Fruit fly (Drosophila melanogaster) whole organism, embryonic: ENCODE data around the gene Faa.

ENCODE experiments used
- CG10209 ChIP-seq: fragments of 200-800 bp; sonication (Bioruptor generic); optimal IDR thresholded peaks from 3 replicates; lab custom pipeline; 2017; ENCODE audit warnings: missing biosample characterization, mild to moderate bottlenecking, missing genetic modification characterization, missing genetic modification reagents
- CG11456 ChIP-seq: fragments of 200-800 bp; sonication (Bioruptor generic); IDR thresholded peaks from 3 replicates; pipeline ENCODE4 v1.3.6; 2022; ENCODE audit warnings: missing biosample characterization, missing genetic modification characterization
- CG12155 ChIP-seq: fragments of 200-800 bp; sonication (Bioruptor generic); optimal IDR thresholded peaks from 3 replicates; lab custom pipeline; 2016; ENCODE audit warnings: missing biosample characterization, missing genetic modification characterization
- CG12391 ChIP-seq: fragments of 200-800 bp; sonication (Bioruptor generic); optimal IDR thresholded peaks from 3 replicates; lab custom pipeline; 2018; ENCODE audit warnings: missing biosample characterization, mild to moderate bottlenecking, missing genetic modification characterization, moderate library complexity
- CG12744 ChIP-seq: fragments of 200-800 bp; sonication (Bioruptor generic); optimal IDR thresholded peaks from 2 replicates; lab custom pipeline; 2016; ENCODE audit warnings: missing biosample characterization, missing genetic modification characterization
- CG12769 ChIP-seq: fragments of 200-800 bp; sonication (Bioruptor generic); optimal IDR thresholded peaks from 2 replicates; lab custom pipeline; 2019; ENCODE audit warnings: missing biosample characterization, mild to moderate bottlenecking, missing genetic modification characterization, moderate library complexity
- CG13775 ChIP-seq: fragments of 200-800 bp; sonication (Bioruptor generic); optimal IDR thresholded peaks from 3 replicates; lab custom pipeline; 2017; ENCODE audit warnings: missing biosample characterization, mild to moderate bottlenecking, missing genetic modification characterization
- CG15073 ChIP-seq: fragments of 200-800 bp; sonication (Bioruptor generic); optimal IDR thresholded peaks from 2 replicates; lab custom pipeline; 2016; ENCODE audit warnings: missing biosample characterization, missing genetic modification characterization
- CG1529 ChIP-seq: fragments of 200-800 bp; sonication (Bioruptor generic); optimal IDR thresholded peaks from 3 replicates; lab custom pipeline; 2018; ENCODE audit warnings: missing biosample characterization, missing genetic modification characterization
- CG1602 ChIP-seq: fragments of 200-800 bp; sonication (Bioruptor generic); optimal IDR thresholded peaks from 3 replicates; lab custom pipeline; 2016; ENCODE audit warnings: missing biosample characterization, missing genetic modification characterization
- CG1603 ChIP-seq: fragments of 200-800 bp; sonication (Bioruptor generic); optimal IDR thresholded peaks from 2 replicates; lab custom pipeline; 2019; ENCODE audit warnings: missing biosample characterization, mild to moderate bottlenecking, missing genetic modification characterization, moderate library complexity
- CG16815 ChIP-seq: fragments of 200-800 bp; sonication (Bioruptor generic); optimal IDR thresholded peaks from 3 replicates; lab custom pipeline; 2017; ENCODE audit warnings: missing biosample characterization, mild to moderate bottlenecking, missing genetic modification characterization
- CG17385 ChIP-seq: fragments of 200-800 bp; sonication (Bioruptor generic); optimal IDR thresholded peaks from 3 replicates; lab custom pipeline; 2018; ENCODE audit warnings: missing biosample characterization, mild to moderate bottlenecking, missing genetic modification characterization
- CG18599 ChIP-seq: fragments of 200-800 bp; sonication (Bioruptor generic); optimal IDR thresholded peaks from 3 replicates; lab custom pipeline; 2017; ENCODE audit warnings: missing biosample characterization, missing genetic modification characterization, mild to moderate bottlenecking, moderate library complexity, missing genetic modification reagents
- CG2116 ChIP-seq: fragments of 200-800 bp; sonication (Bioruptor generic); optimal IDR thresholded peaks from 3 replicates; lab custom pipeline; 2018; ENCODE audit warnings: missing biosample characterization, mild to moderate bottlenecking, missing genetic modification characterization
- CG2199 ChIP-seq: fragments of 200-800 bp; sonication (Bioruptor generic); IDR thresholded peaks from 3 replicates; pipeline ENCODE4 v1.3.6; 2022; ENCODE audit warnings: missing biosample characterization, missing genetic modification characterization
- CG2678 ChIP-seq: fragments of 200-800 bp; sonication (Bioruptor generic); optimal IDR thresholded peaks from 3 replicates; lab custom pipeline; 2019; ENCODE audit warnings: missing biosample characterization, mild to moderate bottlenecking, missing genetic modification characterization, moderate library complexity
- CG30020 ChIP-seq: fragments of 200-800 bp; optimal IDR thresholded peaks from 2 replicates; lab custom pipeline; 2019; ENCODE audit warnings: missing biosample characterization, mild to moderate bottlenecking, missing genetic modification characterization, moderate library complexity
- CG30403 ChIP-seq: fragments of 200-800 bp; sonication (Bioruptor generic); optimal IDR thresholded peaks from 3 replicates; lab custom pipeline; 2016; ENCODE audit warnings: missing biosample characterization, missing genetic modification characterization
- CG3281 ChIP-seq: fragments of 200-800 bp; sonication (Bioruptor generic); optimal IDR thresholded peaks from 3 replicates; lab custom pipeline; 2017; ENCODE audit warnings: missing biosample characterization, mild to moderate bottlenecking, missing genetic modification characterization
- CG4404 ChIP-seq: fragments of 200-800 bp; sonication (Bioruptor generic); IDR thresholded peaks from 2 replicates; pipeline ENCODE4 v1.3.6; 2022; ENCODE audit warnings: missing biosample characterization, missing genetic modification characterization
- CG4820 ChIP-seq: fragments of 200-800 bp; sonication (Bioruptor generic); optimal IDR thresholded peaks from 3 replicates; lab custom pipeline; 2016; ENCODE audit warnings: missing biosample characterization, missing genetic modification characterization
- CG6175 ChIP-seq: fragments of 200-800 bp; sonication (Bioruptor generic); IDR thresholded peaks from 3 replicates; pipeline ENCODE4 v1.3.6; 2022; ENCODE audit warnings: missing biosample characterization, missing genetic modification characterization
- CG6689 ChIP-seq: fragments of 200-800 bp; sonication (Bioruptor generic); IDR thresholded peaks from 2 replicates; pipeline ENCODE4 v1.3.6; 2022; ENCODE audit warnings: missing biosample characterization, missing genetic modification characterization
- CHES-1-like ChIP-seq: fragments of 200-800 bp; sonication (Bioruptor generic); optimal IDR thresholded peaks from 2 replicates; lab custom pipeline; 2016; ENCODE audit warnings: missing biosample characterization, missing genetic modification characterization
- CkIIα-i1 ChIP-seq: fragments of 200-800 bp; sonication (Bioruptor generic); IDR thresholded peaks from 2 replicates; pipeline ENCODE4 v1.3.6; 2022; ENCODE audit warnings: missing biosample characterization, missing genetic modification characterization
- D19B ChIP-seq: fragments of 200-800 bp; sonication (Bioruptor generic); optimal IDR thresholded peaks from 2 replicates; lab custom pipeline; 2017; ENCODE audit warnings: missing biosample characterization, mild to moderate bottlenecking, missing genetic modification characterization
- Dfd ChIP-seq, 2 experiments: fragments of >200 bp; optimal IDR thresholded peaks; 2 replicates each; lab custom pipeline; 2017; ENCODE audit warnings: missing biosample characterization in 2 of 2, missing genetic modification characterization in 2 of 2
- Hand ChIP-seq: fragments of 200-800 bp; sonication (Bioruptor generic); optimal IDR thresholded peaks from 2 replicates; lab custom pipeline; 2017; ENCODE audit warnings: mild to moderate bottlenecking, missing biosample characterization, missing genetic modification reagents, missing genetic modification characterization
- Hr3 ChIP-seq: fragments of 200-800 bp; sonication (Bioruptor generic); optimal IDR thresholded peaks from 3 replicates; lab custom pipeline; 2016; ENCODE audit warnings: missing biosample characterization, missing genetic modification characterization
- Lhr ChIP-seq: fragments of 200-800 bp; sonication (Bioruptor generic); optimal IDR thresholded peaks from 3 replicates; lab custom pipeline; 2017; ENCODE audit warnings: mild to moderate bottlenecking, missing biosample characterization, missing genetic modification reagents, missing genetic modification characterization
- Lim3 ChIP-seq: fragments of 200-800 bp; sonication (Bioruptor generic); IDR thresholded peaks from 2 replicates; pipeline ENCODE4 v1.3.6; 2022; ENCODE audit warnings: missing biosample characterization, missing genetic modification characterization
- Mrtf ChIP-seq: fragments of 200-800 bp; sonication (Bioruptor generic); IDR thresholded peaks from 3 replicates; pipeline ENCODE4 v1.3.6; 2022; ENCODE audit warnings: missing biosample characterization, missing genetic modification characterization
- NFAT ChIP-seq: fragments of 200-800 bp; sonication (Bioruptor generic); IDR thresholded peaks from 2 replicates; pipeline ENCODE4 v1.3.6; 2022; ENCODE audit warnings: missing biosample characterization, missing genetic modification characterization
- NK7.1 ChIP-seq: fragments of 200-800 bp; sonication (Bioruptor generic); optimal IDR thresholded peaks from 3 replicates; lab custom pipeline; 2016; ENCODE audit warnings: missing biosample characterization, missing genetic modification characterization
- Nf-YA ChIP-seq: fragments of 200-800 bp; sonication (Bioruptor generic); IDR thresholded peaks from 2 replicates; pipeline ENCODE4 v1.3.6; 2022; ENCODE audit warnings: missing biosample characterization, missing genetic modification characterization
- ab ChIP-seq: fragments of 200-800 bp; sonication (Bioruptor generic); optimal IDR thresholded peaks from 2 replicates; lab custom pipeline; 2016; ENCODE audit warnings: missing biosample characterization, missing genetic modification characterization
- al ChIP-seq: fragments of 200-800 bp; sonication (Bioruptor generic); IDR thresholded peaks from 2 replicates; pipeline ENCODE4 v1.3.6; 2022; ENCODE audit warnings: missing biosample characterization, missing genetic modification characterization
- caup ChIP-seq: fragments of 200-800 bp; sonication (Bioruptor generic); optimal IDR thresholded peaks from 3 replicates; lab custom pipeline; 2017; ENCODE audit warnings: missing biosample characterization, mild to moderate bottlenecking, missing genetic modification characterization, moderate library complexity; ENCODE audit not compliant: severe bottlenecking
- chn ChIP-seq: fragments of 200-800 bp; sonication (Bioruptor generic); optimal IDR thresholded peaks from 2 replicates; lab custom pipeline; 2016; ENCODE audit warnings: missing biosample characterization, missing genetic modification characterization
- dan ChIP-seq: fragments of 200-800 bp; sonication (Bioruptor generic); IDR thresholded peaks from 2 replicates; pipeline ENCODE4 v1.3.6; 2022; ENCODE audit warnings: missing biosample characterization, missing genetic modification characterization
- en ChIP-seq: fragments of 200-800 bp; sonication (Bioruptor generic); optimal IDR thresholded peaks from 2 replicates; lab custom pipeline; 2016; ENCODE audit warnings: missing biosample characterization, missing genetic modification characterization
- esg ChIP-seq: fragments of 200-800 bp; sonication (Bioruptor generic); conservative IDR thresholded peaks from 2 replicates; pipeline ENCODE4 v1.3.6; 2022; ENCODE audit warnings: missing biosample characterization, missing genetic modification characterization
- gt ChIP-seq: fragments of 200-800 bp; sonication (Bioruptor generic); IDR thresholded peaks from 2 replicates; pipeline ENCODE4 v1.3.6; 2022; ENCODE audit warnings: missing biosample characterization, missing genetic modification characterization
- hb ChIP-seq: fragments of 200-800 bp; sonication (Bioruptor generic); IDR thresholded peaks from 3 replicates; pipeline ENCODE4 v1.3.6; 2022; ENCODE audit warnings: missing biosample characterization, missing genetic modification characterization; ENCODE audit not compliant: partially characterized antibody
- nom ChIP-seq: fragments of 200-800 bp; sonication (Bioruptor generic); optimal IDR thresholded peaks from 2 replicates; lab custom pipeline; 2017; ENCODE audit warnings: missing biosample characterization, missing genetic modification characterization, mild to moderate bottlenecking, moderate library complexity, missing genetic modification reagents
- psq ChIP-seq: fragments of 200-800 bp; sonication (Bioruptor generic); optimal IDR thresholded peaks from 2 replicates; lab custom pipeline; 2017; ENCODE audit warnings: missing biosample characterization, missing genetic modification characterization
- pzg ChIP-seq: fragments of 200-800 bp; sonication (Bioruptor generic); optimal IDR thresholded peaks from 3 replicates; lab custom pipeline; 2018; ENCODE audit warnings: missing biosample characterization, mild to moderate bottlenecking, missing genetic modification characterization, moderate library complexity
- shn ChIP-seq: fragments of 200-800 bp; sonication (Bioruptor generic); optimal IDR thresholded peaks from 3 replicates; lab custom pipeline; 2016; ENCODE audit warnings: missing biosample characterization, missing genetic modification characterization
- twi ChIP-seq: fragments of 200-800 bp; optimal IDR thresholded peaks from 2 replicates; lab custom pipeline; 2019; ENCODE audit warnings: missing biosample characterization, mild to moderate bottlenecking, missing genetic modification characterization, moderate library complexity
- zf30C ChIP-seq: fragments of 200-800 bp; sonication (Bioruptor generic); optimal IDR thresholded peaks from 3 replicates; lab custom pipeline; 2018; ENCODE audit warnings: missing biosample characterization, mild to moderate bottlenecking, missing genetic modification characterization

Faa gene

dm6 chr3L:4122185-4122767 lies 48.5 kb upstream of the Faa start, which contains the start of gene Chd64 (continued):
- peak; percentile 74 for TF ChIP-seq nom (GFP tag; lab: Kevin White, UChicago)
- TF ChIP-seq zf30C (GFP tag; lab: Kevin White, UChicago), result peak; percentile 20
- TF ChIP-seq CG30403, result peak; percentile 37
- TF ChIP-seq CG2678, result peak; percentile 67
- peak; percentile 46 for TF ChIP-seq CG12744 (GFP tag; lab: Kevin White, UChicago)
- TF ChIP-seq CG13775 (GFP tag; lab: Kevin White, UChicago), result no peak
- peak; percentile 52 for TF ChIP-seq pzg (GFP tag; lab: Kevin White, UChicago)
- TF ChIP-seq psq (GFP tag; lab: Kevin White, UChicago), result peak; percentile 8
- no peak for TF ChIP-seq esg
- TF ChIP-seq CG30020, result no peak
- TF ChIP-seq CG2116, result no peak
- no peak for TF ChIP-seq D19B (GFP tag; lab: Kevin White, UChicago)
- TF ChIP-seq CG12769, result peak; percentile 93
- no peak for TF ChIP-seq CG1603 (tag; lab: Kevin White, UChicago)
- no peak for TF ChIP-seq ab (GFP tag; lab: Kevin White, UChicago)
- TF ChIP-seq CG2199, result 0 out of 3 replicates have a peak, but pooled peaks have one; percentile 35
- no peak for TF ChIP-seq CHES-1-like (GFP tag; lab: Kevin White, UChicago)
- TF ChIP-seq al (GFP tag; lab: Robert Waterston, UW), result no peak
- TF ChIP-seq twi, result no peak
- TF ChIP-seq shn (GFP tag; lab: Kevin White, UChicago), result no peak
- peak; percentile 25 for TF ChIP-seq CG12155 (GFP tag; lab: Kevin White, UChicago)
- peak; percentile 82 for TF ChIP-seq CG18599 (GFP tag; lab: Kevin White, UChicago)
- peak; percentile 68 for TF ChIP-seq Hand (GFP tag; lab: Kevin White, UChicago)
- peak; percentile 0 for TF ChIP-seq Lhr
- no peak for TF ChIP-seq NK7.1 (GFP tag; lab: Kevin White, UChicago)
- no peak for TF ChIP-seq CG12391 (tag; lab: Kevin White, UChicago)
- TF ChIP-seq chn (GFP tag; lab: Kevin White, UChicago), result no peak
- TF ChIP-seq Dfd (GFP tag; optimal IDR thresholded peaks at IDR 0.05; lab: Kevin White, UChicago), result no peak
- peak; percentile 44 for TF ChIP-seq NFAT (GFP tag; lab: Robert Waterston, UW)
- no peak for TF ChIP-seq CG10209
- no peak for TF ChIP-seq Lim3 (GFP tag; lab: Robert Waterston, UW)
- TF ChIP-seq Hr3 (GFP tag; lab: Kevin White, UChicago), result peak; percentile 12
- peak; percentile 52 for TF ChIP-seq CG17385 (GFP tag; lab: Kevin White, UChicago)
- peak; percentile 52 for TF ChIP-seq CG3281 (GFP tag; lab: Kevin White, UChicago)
- no peak for TF ChIP-seq en (GFP tag; lab: Kevin White, UChicago)
- TF ChIP-seq CG1602, result no peak
- no peak for TF ChIP-seq gt (GFP tag; lab: Robert Waterston, UW)
- peak; percentile 63; the same call in 2 of the 3 replicates for TF ChIP-seq CG11456 (GFP tag; lab: Robert Waterston, UW)
- peak; percentile 19 for TF ChIP-seq CG1529
- TF ChIP-seq CG6689 (GFP tag; lab: Robert Waterston, UW), result no peak
- TF ChIP-seq CkIIα-i1 (GFP tag; lab: Robert Waterston, UW), result no peak
- TF ChIP-seq Nf-YA (GFP tag; lab: Robert Waterston, UW), result no peak
- no peak for TF ChIP-seq dan (GFP tag; lab: Robert Waterston, UW)
- no peak for TF ChIP-seq CG6175
- no peak for TF ChIP-seq CG4820
- TF ChIP-seq hb (GFP tag; lab: Robert Waterston, UW), result no peak
- TF ChIP-seq CG15073 (GFP tag; lab: Kevin White, UChicago), result no peak
- 0 out of 3 replicates have a peak, but pooled peaks have one; percentile 18 for TF ChIP-seq Mrtf (GFP tag; lab: Robert Waterston, UW)
- TF ChIP-seq CG16815 (GFP tag; lab: Kevin White, UChicago), result no peak
- no peak for TF ChIP-seq CG4404 (GFP tag; lab: Robert Waterston, UW)
- TF ChIP-seq caup, result peak; percentile 62
